Fruit fly (Drosophila melanogaster): ENCODE results near the gene mge.

Gene mge

dm6 chr3L:3862504-3863380 lies 47.0 kb downstream of the mge start (continued):
- TF ChIP-seq Awh (GFP tag; IDR thresholded peaks at IDR 0.05) (peak; percentile 84), NfI (GFP tag; optimal IDR thresholded peaks at IDR 0.05) (peak; percentile 41), wor (GFP tag; IDR thresholded peaks at IDR 0.05) (0 out of 2 replicates have a peak, but pooled peaks have one; percentile 19), twi (tag; optimal IDR thresholded peaks at IDR 0.05) (peak; percentile 60), CG18011 (GFP tag; optimal IDR thresholded peaks at IDR 0.05) (no peak), Poxn (GFP tag; IDR thresholded peaks at IDR 0.05) (no peak), Atf3 (GFP tag; optimal IDR thresholded peaks at IDR 0.05) (peak; percentile 73), ci (GFP tag; IDR thresholded peaks at IDR 0.05) (peak; percentile 80), Sin3A (optimal IDR thresholded peaks at IDR 0.05) (no peak), vvl (GFP tag; IDR thresholded peaks at IDR 0.05) (peak; percentile 51; the same call in 1 of the 2 replicates), toy (GFP tag; IDR thresholded peaks at IDR 0.05) (no peak), Hr78 (GFP tag; optimal IDR thresholded peaks at IDR 0.05) (peak in 1 of 2 experiments; percentile 56), CG17328 (GFP tag; IDR thresholded peaks at IDR 0.05) (peak; percentile 83; the same call in 1 of the 2 replicates), inv (GFP tag; IDR thresholded peaks at IDR 0.05; ENCODE audit: partially characterized antibody) (no peak), Oli (tag; optimal IDR thresholded peaks at IDR 0.05) (peak; percentile 78), CG2875 (GFP tag; optimal IDR thresholded peaks at IDR 0.05) (peak; percentile 22), crol (GFP tag; IDR thresholded peaks at IDR 0.05) (peak; percentile 81), CG6854 (GFP tag; optimal IDR thresholded peaks at IDR 0.05) (no peak), Rx (GFP tag; IDR thresholded peaks at IDR 0.05) (no peak), Fer2 (tag; optimal IDR thresholded peaks at IDR 0.05) (no peak), CG7963 (GFP tag; IDR thresholded peaks at IDR 0.05; ENCODE audit: partially characterized antibody) (no peak), CG11398 (GFP tag; optimal IDR thresholded peaks at IDR 0.05) (peak; percentile 72), oc (tag; optimal IDR thresholded peaks at IDR 0.05) (no peak), eyg (GFP tag; optimal IDR thresholded peaks at IDR 0.05) (no peak), CG7928 (GFP tag; optimal IDR thresholded peaks at IDR 0.05) (no peak), NK7.1 (GFP tag; optimal IDR thresholded peaks at IDR 0.05) (no peak), ttk (GFP tag; IDR thresholded peaks at IDR 0.05) (peak; percentile 48; the same call in 1 of the 2 replicates), CG1024 (GFP tag; IDR thresholded peaks at IDR 0.05) (peak; percentile 61; the same call in 1 of the 2 replicates), CG18599 (GFP tag; optimal IDR thresholded peaks at IDR 0.05) (peak; percentile 52), GATAe (GFP tag; conservative IDR thresholded peaks at IDR 0.05) (no peak), Dp (GFP tag; optimal IDR thresholded peaks at IDR 0.05) (no peak), CG8281 (tag; optimal IDR thresholded peaks at IDR 0.05) (no peak), CG9876 (GFP tag; optimal IDR thresholded peaks at IDR 0.05) (peak; percentile 27), ara (GFP tag; IDR thresholded peaks at IDR 0.05) (peak; percentile 67), CG1529 (GFP tag; optimal IDR thresholded peaks at IDR 0.05) (peak; percentile 62), tup (GFP tag; optimal IDR thresholded peaks at IDR 0.05) (peak; percentile 3), CG4730 (GFP tag; IDR thresholded peaks at IDR 0.05) (no peak), Mes4 (GFP tag; optimal IDR thresholded peaks at IDR 0.05) (peak; percentile 70), Dip2 (GFP tag; IDR thresholded peaks at IDR 0.05) (no peak), Ets65A (GFP tag) (peak; percentile 93), CG11085 (GFP tag; IDR thresholded peaks at IDR 0.05) (no peak), Oaz (GFP tag; IDR thresholded peaks at IDR 0.05) (no peak), CG8089 (GFP tag; optimal IDR thresholded peaks at IDR 0.05) (peak; percentile 79), CG18476 (GFP tag; optimal IDR thresholded peaks at IDR 0.05) (peak; percentile 56), dati (GFP tag; IDR thresholded peaks at IDR 0.05) (no peak), gt (GFP tag; IDR thresholded peaks at IDR 0.05) (no peak), CG33213 (GFP tag; optimal IDR thresholded peaks at IDR 0.05) (peak; percentile 62), CG12155 (GFP tag; optimal IDR thresholded peaks at IDR 0.05) (peak; percentile 49), CG11696 (GFP tag; IDR thresholded peaks at IDR 0.05) (no peak), fd3F (GFP tag; optimal IDR thresholded peaks at IDR 0.05) (no peak)

All from whole organism, embryonic.